Fruit fly (Drosophila melanogaster) whole organism, prepupa: Measurements from ENCODE around the gene CG3224.

Experiments
- Blimp-1 ChIP-seq: fragments of 200-800 bp; sonication (Bioruptor generic); optimal IDR thresholded peaks from 3 replicates; lab custom pipeline; 2017; ENCODE audit warnings: missing biosample characterization, missing genetic modification characterization, mild to moderate bottlenecking, moderate library complexity, missing genetic modification reagents
- CG10669 ChIP-seq: fragments of 200-800 bp; sonication (Bioruptor generic); optimal IDR thresholded peaks from 3 replicates; lab custom pipeline; 2018; ENCODE audit warnings: missing biosample characterization, mild to moderate bottlenecking, missing genetic modification characterization, moderate library complexity
- CG11294 ChIP-seq: fragments of 200-800 bp; sonication (Bioruptor generic); IDR thresholded peaks from 2 replicates; pipeline ENCODE4 v1.3.6; 2022; ENCODE audit warnings: missing biosample characterization, missing genetic modification characterization
- CG11902 ChIP-seq: fragments of 200-800 bp; sonication (Bioruptor generic); optimal IDR thresholded peaks from 3 replicates; lab custom pipeline; 2016; ENCODE audit warnings: missing biosample characterization, missing genetic modification characterization
- CG16779 ChIP-seq: fragments of 200-800 bp; sonication (Bioruptor generic); optimal IDR thresholded peaks from 3 replicates; lab custom pipeline; 2017; ENCODE audit warnings: missing biosample characterization, mild to moderate bottlenecking, missing genetic modification characterization
- CG3032 ChIP-seq: fragments of 200-800 bp; optimal IDR thresholded peaks from 2 replicates; lab custom pipeline; 2019; ENCODE audit warnings: missing biosample characterization, mild to moderate bottlenecking, missing genetic modification characterization, moderate library complexity
- CG31627 ChIP-seq: fragments of 200-800 bp; sonication (Bioruptor generic); optimal IDR thresholded peaks from 3 replicates; lab custom pipeline; 2016; ENCODE audit warnings: missing biosample characterization, missing genetic modification characterization
- CG32006 ChIP-seq: fragments of 200-800 bp; sonication (Bioruptor generic); optimal IDR thresholded peaks from 3 replicates; lab custom pipeline; 2017; ENCODE audit warnings: missing biosample characterization, mild to moderate bottlenecking, missing genetic modification characterization
- CG34406 ChIP-seq: fragments of 200-800 bp; sonication (Bioruptor generic); optimal IDR thresholded peaks from 3 replicates; lab custom pipeline; 2016; ENCODE audit warnings: missing biosample characterization, missing genetic modification characterization
- CG3919 ChIP-seq: fragments of 200-800 bp; sonication (Bioruptor generic); optimal IDR thresholded peaks from 3 replicates; lab custom pipeline; 2016; ENCODE audit warnings: missing biosample characterization, missing genetic modification characterization
- CG6163 ChIP-seq: fragments of 200-800 bp; sonication (Bioruptor generic); IDR thresholded peaks from 3 replicates; pipeline ENCODE4 v1.3.6; 2022; ENCODE audit warnings: missing biosample characterization, missing genetic modification characterization
- CG6276 ChIP-seq: fragments of 200-800 bp; sonication (Bioruptor generic); optimal IDR thresholded peaks from 2 replicates; lab custom pipeline; 2017; ENCODE audit warnings: missing biosample characterization, mild to moderate bottlenecking, missing genetic modification characterization
- CG6808 ChIP-seq: fragments of 200-800 bp; sonication (Bioruptor generic); optimal IDR thresholded peaks from 3 replicates; lab custom pipeline; 2017; ENCODE audit warnings: missing biosample characterization, missing genetic modification characterization, mild to moderate bottlenecking, moderate library complexity, missing genetic modification reagents
- CG6854 ChIP-seq: fragments of 200-800 bp; sonication (Bioruptor generic); optimal IDR thresholded peaks from 2 replicates; lab custom pipeline; 2017; ENCODE audit warnings: missing biosample characterization, mild to moderate bottlenecking, missing genetic modification characterization
- CG7368 ChIP-seq: fragments of 200-800 bp; sonication (Bioruptor generic); optimal IDR thresholded peaks from 3 replicates; lab custom pipeline; 2016; ENCODE audit warnings: missing biosample characterization, missing genetic modification characterization
- CG8119 ChIP-seq: fragments of 200-800 bp; sonication (Bioruptor generic); IDR thresholded peaks from 3 replicates; pipeline ENCODE4 v1.3.6; 2022; ENCODE audit warnings: missing biosample characterization, missing genetic modification characterization
- CG8319 ChIP-seq: fragments of 200-800 bp; sonication (Bioruptor generic); optimal IDR thresholded peaks from 3 replicates; lab custom pipeline; 2016; ENCODE audit warnings: missing biosample characterization, missing genetic modification characterization
- CG9139 ChIP-seq: fragments of 200-800 bp; sonication (Bioruptor generic); optimal IDR thresholded peaks from 3 replicates; lab custom pipeline; 2017; ENCODE audit warnings: missing biosample characterization, mild to moderate bottlenecking, missing genetic modification characterization
- Eip78C ChIP-seq: fragments of 200-800 bp; sonication (Bioruptor generic); peaks from one replicate; lab custom pipeline; 2016; ENCODE audit warnings: missing biosample characterization, missing genetic modification characterization
- Ets21C ChIP-seq: fragments of 200-800 bp; sonication (Bioruptor generic); optimal IDR thresholded peaks from 3 replicates; lab custom pipeline; 2016; ENCODE audit warnings: missing biosample characterization, missing genetic modification characterization
- Ets96B ChIP-seq: fragments of 200-800 bp; optimal IDR thresholded peaks from 2 replicates; lab custom pipeline; 2019; ENCODE audit warnings: missing biosample characterization, mild to moderate bottlenecking, missing genetic modification characterization, moderate library complexity
- Gug ChIP-seq: fragments of 200-800 bp; sonication (Bioruptor generic); IDR thresholded peaks from 2 replicates; pipeline ENCODE4 v1.3.6; 2022; ENCODE audit warnings: missing biosample characterization, missing genetic modification characterization
- Hr38 ChIP-seq: sonication (Bioruptor generic); optimal IDR thresholded peaks from 2 replicates; lab custom pipeline; 2016; ENCODE audit warnings: missing biosample characterization, missing genetic modification characterization
- Met ChIP-seq: fragments of 200-800 bp; sonication (Bioruptor generic); optimal IDR thresholded peaks from 3 replicates; lab custom pipeline; 2016; ENCODE audit warnings: missing biosample characterization, missing genetic modification characterization
- OdsH ChIP-seq: fragments of 200-800 bp; sonication (Bioruptor generic); optimal IDR thresholded peaks from 3 replicates; lab custom pipeline; 2016; ENCODE audit warnings: missing biosample characterization, missing genetic modification characterization
- Smox ChIP-seq: fragments of 200-800 bp; sonication (Bioruptor generic); optimal IDR thresholded peaks from 3 replicates; lab custom pipeline; 2016; ENCODE audit warnings: missing biosample characterization, missing genetic modification characterization
- Sox102F ChIP-seq: fragments of 200-800 bp; sonication (Bioruptor generic); optimal IDR thresholded peaks from 2 replicates; lab custom pipeline; 2016; ENCODE audit warnings: missing biosample characterization, mild to moderate bottlenecking, missing genetic modification characterization
- achi ChIP-seq: fragments of 200-800 bp; sonication (Bioruptor generic); optimal IDR thresholded peaks from 3 replicates; lab custom pipeline; 2016; ENCODE audit warnings: missing biosample characterization, missing genetic modification characterization
- acj6 ChIP-seq: fragments of 200-800 bp; sonication (Bioruptor generic); optimal IDR thresholded peaks from 3 replicates; lab custom pipeline; 2016; ENCODE audit warnings: missing biosample characterization, missing genetic modification characterization
- dac ChIP-seq: fragments of 200-800 bp; sonication (Bioruptor generic); optimal IDR thresholded peaks from 2 replicates; lab custom pipeline; 2017; ENCODE audit warnings: missing biosample characterization, mild to moderate bottlenecking, missing genetic modification characterization
- eg ChIP-seq: fragments of 200-800 bp; sonication (Bioruptor generic); IDR thresholded peaks from 3 replicates; pipeline ENCODE4 v1.3.6; 2022; ENCODE audit warnings: missing biosample characterization, missing genetic modification characterization
- esn ChIP-seq: fragments of 200-800 bp; sonication (Bioruptor generic); optimal IDR thresholded peaks from 2 replicates; lab custom pipeline; 2016; ENCODE audit warnings: missing biosample characterization, mild to moderate bottlenecking, missing genetic modification characterization, moderate library complexity
- fd85E ChIP-seq: fragments of 200-800 bp; sonication (Bioruptor generic); optimal IDR thresholded peaks from 3 replicates; lab custom pipeline; 2016; ENCODE audit warnings: missing biosample characterization, missing genetic modification characterization
- fkh ChIP-seq: fragments of 200-800 bp; sonication (Bioruptor generic); optimal IDR thresholded peaks from 3 replicates; lab custom pipeline; 2017; ENCODE audit warnings: missing biosample characterization, mild to moderate bottlenecking, missing genetic modification characterization, moderate library complexity
- lz ChIP-seq: fragments of 200-800 bp; sonication (Bioruptor generic); optimal IDR thresholded peaks from 3 replicates; lab custom pipeline; 2016; ENCODE audit warnings: missing biosample characterization, missing genetic modification characterization
- pdm3 ChIP-seq: fragments of 200-800 bp; sonication (Bioruptor generic); optimal IDR thresholded peaks from 3 replicates; lab custom pipeline; 2016; ENCODE audit warnings: missing biosample characterization, missing genetic modification characterization
- salr ChIP-seq, 2 experiments: fragments of 200-800 bp; sonication (Bioruptor generic); optimal IDR thresholded peaks; 3 replicates each; lab custom pipeline; 2016 to 2018; ENCODE audit warnings: missing biosample characterization in 2 of 2, missing genetic modification characterization in 2 of 2, mild to moderate bottlenecking in 1 of 2
- ss ChIP-seq, 2 experiments: fragments of 200-800 bp; sonication (Bioruptor generic); optimal IDR thresholded peaks; 2 replicates in 1 of 2; 3 replicates in 1 of 2; lab custom pipeline; 2017 to 2018; ENCODE audit warnings: mild to moderate bottlenecking in 2 of 2, missing biosample characterization in 2 of 2, missing genetic modification characterization in 2 of 2, moderate library complexity in 1 of 2
- svp ChIP-seq: fragments of 200-800 bp; sonication (Bioruptor generic); peaks from one replicate; lab custom pipeline; 2016; ENCODE audit warnings: missing biosample characterization, missing genetic modification characterization
- vri ChIP-seq: fragments of 200-800 bp; sonication (Bioruptor generic); optimal IDR thresholded peaks from 3 replicates; lab custom pipeline; 2016; ENCODE audit warnings: missing biosample characterization, mild to moderate bottlenecking, missing genetic modification characterization

The CG3224 gene

dm6 chrX:6710665-6711064, 49.4 kb upstream of the CG3224 start:
- peak; percentile 51 for TF ChIP-seq fkh (GFP tag; lab: Kevin White, UChicago)
- peak; percentile 43 for TF ChIP-seq Eip78C (GFP tag; lab: Kevin White, UChicago)
- no peak for TF ChIP-seq Gug (GFP tag; lab: Robert Waterston, UW)
- TF ChIP-seq, all 60 proteins: peak for 2

DNA sequence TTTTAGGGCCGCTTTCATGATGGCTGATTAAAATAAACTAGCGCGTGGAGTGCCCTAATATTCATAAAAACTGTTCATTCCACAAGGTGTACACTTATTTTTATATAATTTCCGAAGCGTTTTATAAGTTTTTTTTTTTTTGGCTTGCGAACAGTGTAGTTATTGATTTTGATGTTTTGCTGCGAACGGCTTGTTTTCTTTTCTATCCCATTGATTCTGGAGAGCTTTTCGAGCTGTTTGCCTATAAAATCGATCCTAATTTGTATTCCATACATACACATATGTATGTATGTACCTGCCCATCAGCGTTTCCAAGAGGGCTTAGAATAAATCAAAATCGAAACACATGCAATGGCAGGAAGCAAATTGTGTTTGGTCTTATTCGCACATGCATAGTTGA, 49.0 kb upstream of the CG3224 start:
- TF ChIP-seq svp (GFP tag; lab: Kevin White, UChicago): peak; percentile 10
- TF ChIP-seq CG11902 (GFP tag; lab: Kevin White, UChicago): no peak

dm6 chrX:6709252-6710037, 48.2 kb upstream of the CG3224 start:
- TF ChIP-seq Eip78C (GFP tag; lab: Kevin White, UChicago) (no peak), Met (GFP tag; lab: Kevin White, UChicago) (no peak), CG6808 (GFP tag; lab: Kevin White, UChicago) (peak; percentile 97)

DNA sequence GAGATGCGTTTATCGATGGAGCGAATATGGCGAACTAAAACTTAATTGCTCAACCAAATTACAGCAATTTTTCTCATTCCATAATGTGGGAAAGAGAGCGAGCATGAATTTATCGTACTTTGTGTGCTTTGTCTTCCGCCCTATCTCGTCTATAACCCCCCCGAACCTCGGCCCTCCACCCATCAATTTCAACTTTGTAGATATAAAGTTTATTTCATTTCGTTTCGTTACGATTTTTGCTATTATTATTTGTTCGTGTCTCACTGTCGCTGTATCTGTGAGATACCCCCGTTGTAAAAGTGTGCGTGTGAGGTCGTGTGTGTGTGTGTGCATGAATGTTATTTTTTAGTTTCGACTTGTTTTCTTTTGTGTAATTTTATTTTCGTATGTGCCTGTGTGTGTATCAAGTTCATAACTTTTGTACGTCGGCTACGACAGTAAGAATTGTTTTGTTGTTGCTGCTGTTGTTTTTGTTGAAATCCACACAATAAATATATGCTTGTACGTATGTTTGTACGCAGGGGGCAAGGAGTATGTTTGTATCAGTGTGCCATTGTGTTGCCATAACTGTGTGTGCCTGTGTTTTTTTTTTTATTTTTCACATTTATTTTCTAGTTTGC, 47.4 kb upstream of the CG3224 start:
- no peak for TF ChIP-seq CG9139
- TF ChIP-seq fkh (GFP tag; lab: Kevin White, UChicago): peak; percentile 81
- peak; percentile 17 for TF ChIP-seq CG32006
- TF ChIP-seq CG16779 (tag; lab: Kevin White, UChicago): peak; percentile 30
- TF ChIP-seq CG3032 (tag; lab: Kevin White, UChicago): no peak
- TF ChIP-seq CG6276 (GFP tag; lab: Kevin White, UChicago): peak; percentile 14
- TF ChIP-seq CG10669 (GFP tag; lab: Kevin White, UChicago): no peak
- TF ChIP-seq Eip78C (GFP tag; lab: Kevin White, UChicago): peak; percentile 43
- TF ChIP-seq, all 60 proteins: peak for 5

DNA sequence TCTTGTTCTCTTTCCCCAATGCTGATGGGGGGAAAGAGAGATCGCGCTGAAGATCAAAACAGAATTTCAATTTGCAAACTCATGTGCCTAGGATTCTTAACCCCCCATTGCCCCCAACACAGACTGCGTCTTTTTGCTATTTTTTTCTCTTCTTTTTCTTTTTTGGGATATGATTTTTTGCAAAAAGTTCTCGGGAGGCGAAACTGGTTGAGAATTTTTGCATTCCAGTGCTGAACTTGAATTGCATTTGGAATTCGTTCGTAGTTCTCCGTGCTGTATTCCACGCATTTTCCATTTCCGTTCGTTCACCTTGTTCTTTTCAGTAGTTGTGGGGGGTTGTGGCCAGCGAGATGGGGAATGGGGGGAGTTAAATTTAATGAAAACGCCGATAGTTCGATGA, 46.9 kb upstream of the CG3224 start:
- TF ChIP-seq fd85E (GFP tag; lab: Kevin White, UChicago): no peak
- no peak for TF ChIP-seq OdsH
- TF ChIP-seq lz: no peak
- peak; percentile 63; the same call in 2 of the 3 replicates for TF ChIP-seq CG6163 (GFP tag; lab: Robert Waterston, UW)
- TF ChIP-seq esn (GFP tag; lab: Kevin White, UChicago): no peak
- peak; percentile 45 for TF ChIP-seq CG6276 (GFP tag; lab: Kevin White, UChicago)
- TF ChIP-seq Ets96B (tag; lab: Kevin White, UChicago): peak; percentile 50
- no peak for TF ChIP-seq CG11294 (GFP tag; lab: Robert Waterston, UW)
- no peak for TF ChIP-seq CG31627 (GFP tag; lab: Kevin White, UChicago)
- TF ChIP-seq CG6854 (GFP tag; lab: Kevin White, UChicago): no peak
- TF ChIP-seq CG3919 (GFP tag; lab: Kevin White, UChicago): no peak
- TF ChIP-seq CG3032 (tag; lab: Kevin White, UChicago): peak; percentile 34
- no peak for TF ChIP-seq Ets21C (GFP tag; lab: Kevin White, UChicago)
- no peak for TF ChIP-seq CG11902 (GFP tag; lab: Kevin White, UChicago)
- no peak for TF ChIP-seq Hr38 (GFP tag; lab: Kevin White, UChicago)
- peak; percentile 68 to 85 for TF ChIP-seq ss (GFP tag; optimal IDR thresholded peaks at IDR 0.05; lab: Kevin White, UChicago)
- TF ChIP-seq CG32006: peak; percentile 10
- TF ChIP-seq CG7368 (GFP tag; lab: Kevin White, UChicago): no peak
- TF ChIP-seq CG16779 (tag; lab: Kevin White, UChicago): peak; percentile 50
- no peak for TF ChIP-seq vri
- TF ChIP-seq dac (GFP tag; lab: Kevin White, UChicago): no peak
- TF ChIP-seq acj6 (GFP tag; lab: Kevin White, UChicago): no peak
- no peak for TF ChIP-seq Sox102F (GFP tag; lab: Kevin White, UChicago)
- TF ChIP-seq CG8319 (GFP tag; lab: Kevin White, UChicago): no peak
- TF ChIP-seq salr (GFP tag; optimal IDR thresholded peaks at IDR 0.05; lab: Kevin White, UChicago): peak in 1 of 2 experiments; percentile 2
- peak; percentile 6 for TF ChIP-seq achi (GFP tag; lab: Kevin White, UChicago)
- TF ChIP-seq Gug (GFP tag; lab: Robert Waterston, UW): no peak
- TF ChIP-seq CG8119 (GFP tag; lab: Robert Waterston, UW): peak; percentile 62; the same call in 2 of the 3 replicates
- no peak for TF ChIP-seq Blimp-1 (GFP tag; lab: Kevin White, UChicago)
- no peak for TF ChIP-seq Smox
- no peak for TF ChIP-seq pdm3 (GFP tag; lab: Kevin White, UChicago)
- TF ChIP-seq eg (GFP tag; lab: Robert Waterston, UW): peak; percentile 60; the same call in 2 of the 3 replicates
- TF ChIP-seq CG34406: no peak
- peak; percentile 66 for TF ChIP-seq CG9139
- TF ChIP-seq fkh (GFP tag; lab: Kevin White, UChicago): no peak
